Worm (Caenorhabditis elegans) whole organism, L3 larva: Measurements from ENCODE around the gene zipt-7.2.

Experiments
- ama-1 ChIP-seq: fragments of 150-350 bp; optimal IDR thresholded peaks from 2 replicates; lab custom pipeline; 2018
- ceh-82 ChIP-seq: fragments of 150-350 bp; optimal IDR thresholded peaks from 2 replicates; lab custom pipeline; 2014; ENCODE audit warnings: missing biosample characterization, missing genetic modification characterization
- elt-1 ChIP-seq: fragments of 150-350 bp; optimal IDR thresholded peaks from 2 replicates; lab custom pipeline; 2014; ENCODE audit warnings: missing biosample characterization, missing genetic modification characterization
- elt-3 ChIP-seq, 3 experiments: fragments of 150-350 bp in 1 of 3; sonication (generic microtip) in 2 of 3; optimal IDR thresholded peaks; 2 replicates in 2 of 3; 4 replicates in 1 of 3; lab custom pipeline; 2014 to 2017; ENCODE audit warnings: missing biosample characterization in 3 of 3, missing genetic modification characterization in 3 of 3
- lin-15B ChIP-seq: fragments of 150-350 bp; optimal IDR thresholded peaks from 2 replicates; lab custom pipeline; 2014; ENCODE audit warnings: missing biosample characterization, missing genetic modification characterization
- pha-4 ChIP-seq: fragments of 150-350 bp; optimal IDR thresholded peaks from 2 replicates; lab custom pipeline; 2014; ENCODE audit warnings: missing biosample characterization, missing genetic modification reagents, missing genetic modification characterization
- pqm-1 ChIP-seq: fragments of 150-350 bp; optimal IDR thresholded peaks from 2 replicates; lab custom pipeline; 2017; ENCODE audit warnings: missing biosample characterization, missing genetic modification characterization, inconsistent platforms
- skn-1 ChIP-seq: fragments of 150-350 bp; optimal IDR thresholded peaks from 2 replicates; lab custom pipeline; 2014; ENCODE audit warnings: missing biosample characterization, missing genetic modification characterization
- ztf-11 ChIP-seq: fragments of 150-350 bp; optimal IDR thresholded peaks from 2 replicates; lab custom pipeline; 2014; ENCODE audit warnings: missing biosample characterization, missing genetic modification characterization

DNA sequence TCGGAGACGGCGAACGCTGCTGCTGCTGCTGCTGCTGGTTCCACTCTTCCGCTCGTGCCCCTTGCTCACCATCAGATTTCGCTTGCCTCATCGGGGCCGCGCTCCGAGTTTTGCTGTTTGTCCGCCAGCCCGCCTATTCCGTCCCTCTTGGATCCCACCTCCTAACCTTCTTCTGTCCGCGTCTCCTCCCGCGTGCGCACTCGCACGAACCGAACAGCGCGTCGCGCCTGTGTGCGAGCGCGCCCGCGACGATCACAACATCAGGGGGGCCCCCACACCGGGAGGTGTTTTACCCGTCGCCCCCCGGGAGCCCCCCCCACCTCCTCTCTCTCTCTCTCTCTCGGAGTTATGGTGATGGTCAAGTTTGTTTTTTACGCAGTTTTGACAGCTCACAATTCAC lies 8.1 kb upstream of the zipt-7.2 start:
- TF ChIP-seq lin-15B (no peak), pha-4 (no peak), ztf-11 (tag; lab: Kevin White, UChicago) (no peak), elt-1 (tag; lab: Kevin White, UChicago) (no peak), ceh-82 (no peak), pqm-1 (tag; lab: Kevin White, UChicago) (no peak), ama-1 (lab: Kevin White, UChicago) (no peak), skn-1 (tag; lab: Kevin White, UChicago) (no peak), elt-3 (tag; optimal IDR thresholded peaks at IDR 0.05; lab: Kevin White, UChicago) (no peak)
